Worm (Caenorhabditis elegans) whole organism, L3 larva: ENCODE results near the gene clec-54.
A peak's percentile ranks its signal among the peaks of the same experiment; 100 is the strongest.

Experiments used
- aly-2 ChIP-seq: fragments of 150-350 bp; optimal IDR thresholded peaks from 2 replicates; lab custom pipeline; 2014; ENCODE audit warnings: missing biosample characterization, missing genetic modification characterization
- ama-1 ChIP-seq: fragments of 150-350 bp; optimal IDR thresholded peaks from 2 replicates; lab custom pipeline; 2018
- ceh-16 ChIP-seq: sonication (generic microtip); optimal IDR thresholded peaks from 2 replicates; lab custom pipeline; 2017; ENCODE audit warnings: missing biosample characterization, missing genetic modification characterization
- ceh-9 ChIP-seq: sonication (generic microtip); optimal IDR thresholded peaks from 2 replicates; lab custom pipeline; 2018; ENCODE audit warnings: missing biosample characterization, missing genetic modification characterization
- daf-12 ChIP-seq: fragments of 150-350 bp; optimal IDR thresholded peaks from 2 replicates; lab custom pipeline; 2014; ENCODE audit warnings: missing biosample characterization, missing genetic modification reagents, missing genetic modification characterization
- egl-27 ChIP-seq: sonication (generic microtip); optimal IDR thresholded peaks from 4 replicates; lab custom pipeline; 2017; ENCODE audit warnings: missing biosample characterization, missing genetic modification reagents, missing genetic modification characterization
- egl-5 ChIP-seq: fragments of 150-350 bp; optimal IDR thresholded peaks from 2 replicates; lab custom pipeline; 2017; ENCODE audit warnings: missing biosample characterization, missing genetic modification reagents, missing genetic modification characterization, inconsistent platforms
- elt-2 ChIP-seq: sonication (generic microtip); optimal IDR thresholded peaks from 2 replicates; lab custom pipeline; 2016; ENCODE audit warnings: missing genetic modification reagents, mild to moderate bottlenecking, missing genetic modification characterization, missing compliant biosample characterization
- fkh-10 ChIP-seq: sonication (generic microtip); optimal IDR thresholded peaks from 2 replicates; lab custom pipeline; 2017; ENCODE audit warnings: missing biosample characterization, missing genetic modification reagents, missing genetic modification characterization
- fkh-2 ChIP-seq: fragments of 150-350 bp; optimal IDR thresholded peaks from 2 replicates; lab custom pipeline; 2014; ENCODE audit warnings: missing biosample characterization, missing genetic modification reagents, missing genetic modification characterization
- hmg-11 ChIP-seq: sonication (generic microtip); optimal IDR thresholded peaks from 2 replicates; lab custom pipeline; 2016; ENCODE audit warnings: missing genetic modification characterization, missing compliant biosample characterization
- jun-1 ChIP-seq: fragments of 150-350 bp; optimal IDR thresholded peaks from 2 replicates; lab custom pipeline; 2014; ENCODE audit warnings: missing biosample characterization, missing genetic modification reagents, missing genetic modification characterization
- lin-15B ChIP-seq: fragments of 150-350 bp; optimal IDR thresholded peaks from 2 replicates; lab custom pipeline; 2014; ENCODE audit warnings: missing biosample characterization, missing genetic modification characterization
- lin-39 ChIP-seq: fragments of 150-350 bp; optimal IDR thresholded peaks from 2 replicates; lab custom pipeline; 2018; ENCODE audit warnings: missing biosample characterization, missing genetic modification reagents, missing genetic modification characterization
- lsy-12 ChIP-seq: sonication (generic microtip); optimal IDR thresholded peaks from 2 replicates; lab custom pipeline; 2016; ENCODE audit warnings: mild to moderate bottlenecking, missing genetic modification characterization, missing compliant biosample characterization
- mdl-1 ChIP-seq: fragments of 150-350 bp; optimal IDR thresholded peaks from 2 replicates; lab custom pipeline; 2014; ENCODE audit warnings: missing biosample characterization, missing genetic modification characterization
- nfya-1 ChIP-seq: sonication (generic microtip); optimal IDR thresholded peaks from 2 replicates; lab custom pipeline; 2017; ENCODE audit warnings: missing genetic modification characterization, mild to moderate bottlenecking, missing compliant biosample characterization, antibody characterized with exemption, moderate library complexity; ENCODE audit not compliant: insufficient read depth
- nhr-12 ChIP-seq: fragments of 150-350 bp; optimal IDR thresholded peaks from 2 replicates; lab custom pipeline; 2014; ENCODE audit warnings: missing biosample characterization, missing genetic modification characterization
- nhr-23 ChIP-seq: fragments of 150-350 bp; optimal IDR thresholded peaks from 2 replicates; lab custom pipeline; 2014; ENCODE audit warnings: missing biosample characterization, missing genetic modification reagents, missing genetic modification characterization
- nhr-237 ChIP-seq: fragments of 150-350 bp; optimal IDR thresholded peaks from 2 replicates; lab custom pipeline; 2014; ENCODE audit warnings: missing biosample characterization, missing genetic modification characterization
- nhr-25 ChIP-seq: sonication (generic microtip); optimal IDR thresholded peaks from 2 replicates; lab custom pipeline; 2017; ENCODE audit warnings: missing biosample characterization, missing genetic modification characterization
- nhr-43 ChIP-seq: sonication (generic microtip); optimal IDR thresholded peaks from 2 replicates; lab custom pipeline; 2016; ENCODE audit warnings: mild to moderate bottlenecking, missing genetic modification characterization, missing compliant biosample characterization; ENCODE audit not compliant: poor library complexity, severe bottlenecking
- nhr-76 ChIP-seq: fragments of 150-350 bp; sonication (generic microtip); optimal IDR thresholded peaks from 5 replicates; lab custom pipeline; 2014; ENCODE audit warnings: missing biosample characterization, missing genetic modification characterization
- nhr-77 ChIP-seq: fragments of 150-350 bp; optimal IDR thresholded peaks from 2 replicates; lab custom pipeline; 2014; ENCODE audit warnings: missing biosample characterization, missing genetic modification characterization
- pha-4 ChIP-seq: fragments of 150-350 bp; optimal IDR thresholded peaks from 2 replicates; lab custom pipeline; 2014; ENCODE audit warnings: missing biosample characterization, missing genetic modification reagents, missing genetic modification characterization
- pqm-1 ChIP-seq: fragments of 150-350 bp; optimal IDR thresholded peaks from 2 replicates; lab custom pipeline; 2017; ENCODE audit warnings: missing biosample characterization, missing genetic modification characterization, inconsistent platforms
- sea-2 ChIP-seq: fragments of 150-350 bp; sonication (generic microtip); optimal IDR thresholded peaks from 4 replicates; lab custom pipeline; 2014; ENCODE audit warnings: missing biosample characterization, missing genetic modification reagents, missing genetic modification characterization
- skn-1 ChIP-seq: fragments of 150-350 bp; optimal IDR thresholded peaks from 2 replicates; lab custom pipeline; 2014; ENCODE audit warnings: missing biosample characterization, missing genetic modification characterization
- snpc-4 ChIP-seq: fragments of 150-350 bp; optimal IDR thresholded peaks from 2 replicates; lab custom pipeline; 2014; ENCODE audit warnings: missing biosample characterization, missing genetic modification characterization
- tbx-2 ChIP-seq: sonication (generic microtip); optimal IDR thresholded peaks from 2 replicates; lab custom pipeline; 2016; ENCODE audit warnings: mild to moderate bottlenecking, missing genetic modification characterization, missing compliant biosample characterization
- unc-39 ChIP-seq: sonication (generic microtip); optimal IDR thresholded peaks from 4 replicates; lab custom pipeline; 2017; ENCODE audit warnings: missing biosample characterization, missing genetic modification characterization
- unc-62 ChIP-seq: fragments of 150-350 bp; sonication (generic microtip); optimal IDR thresholded peaks from 4 replicates; lab custom pipeline; 2014; ENCODE audit warnings: missing biosample characterization, missing genetic modification reagents, missing genetic modification characterization
- zag-1 ChIP-seq: fragments of 150-350 bp; optimal IDR thresholded peaks from 2 replicates; lab custom pipeline; 2014; ENCODE audit warnings: missing biosample characterization, missing genetic modification characterization

Gene clec-54

DNA sequence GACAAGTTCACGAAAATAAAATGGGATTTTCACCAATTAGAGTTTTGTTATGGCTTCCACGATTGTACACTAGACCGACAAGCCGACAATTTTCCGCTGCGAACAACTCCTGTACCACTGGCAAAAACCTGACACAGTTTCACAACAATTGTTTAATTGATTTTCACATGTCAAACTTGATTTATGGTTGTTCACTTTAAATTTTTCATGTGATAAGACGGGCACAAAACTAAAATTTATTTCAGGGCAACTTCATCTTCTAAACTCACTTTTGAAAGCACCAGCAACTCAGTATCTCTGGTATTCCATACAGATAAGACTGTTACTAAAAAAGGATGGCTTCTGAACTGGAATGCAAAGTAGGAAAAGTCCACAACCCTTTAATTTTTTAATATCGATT, 4.7 kb downstream of the clec-54 start, which contains the start of gene R02D5.7:
Gene R02D5.7 (minus strand): TSS at position 101 of the 400 bp plus-strand sequence.
- TF ChIP-seq ceh-16 (tag; lab: Kevin White, UChicago) (no peak), unc-39 (tag; lab: Kevin White, UChicago) (no peak), elt-2 (tag; lab: Kevin White, UChicago) (peak; percentile 8)

DNA sequence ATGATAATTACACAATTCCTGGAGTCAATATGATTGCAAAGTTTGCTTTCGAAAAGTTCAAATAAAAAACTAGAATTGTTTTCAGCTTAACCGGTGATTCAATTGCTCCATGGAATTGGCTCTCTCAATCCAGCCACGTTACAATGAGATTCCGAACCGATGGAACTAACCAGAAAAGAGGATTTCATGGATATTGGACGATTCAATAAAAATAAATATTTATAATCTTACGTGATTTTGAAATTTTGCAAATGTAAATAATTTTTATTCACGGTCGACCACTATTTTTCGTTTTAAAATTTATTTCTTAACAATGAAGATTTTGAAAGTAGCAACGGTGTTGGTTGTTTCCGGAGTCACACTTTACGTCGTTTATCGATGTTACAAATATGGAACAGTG, 5.3 kb downstream of the clec-54 start, which contains the start of gene R02D5.10:
Gene R02D5.10 (plus strand): TSS at position 301 of the 400 bp plus-strand sequence.
- no peak for TF ChIP-seq lin-15B (tag; lab: Kevin White, UChicago)
- no peak for TF ChIP-seq unc-62
- no peak for TF ChIP-seq hmg-11 (tag; lab: Kevin White, UChicago)
- no peak for TF ChIP-seq egl-27 (tag; lab: Kevin White, UChicago)
- TF ChIP-seq fkh-10 (GFP tag; lab: Kevin White, UChicago): no peak
- no peak for TF ChIP-seq nhr-25
- TF ChIP-seq ceh-16 (tag; lab: Kevin White, UChicago): no peak
- TF ChIP-seq aly-2 (tag; lab: Kevin White, UChicago): no peak
- no peak for TF ChIP-seq zag-1 (tag; lab: Kevin White, UChicago)
- no peak for TF ChIP-seq tbx-2

DNA sequence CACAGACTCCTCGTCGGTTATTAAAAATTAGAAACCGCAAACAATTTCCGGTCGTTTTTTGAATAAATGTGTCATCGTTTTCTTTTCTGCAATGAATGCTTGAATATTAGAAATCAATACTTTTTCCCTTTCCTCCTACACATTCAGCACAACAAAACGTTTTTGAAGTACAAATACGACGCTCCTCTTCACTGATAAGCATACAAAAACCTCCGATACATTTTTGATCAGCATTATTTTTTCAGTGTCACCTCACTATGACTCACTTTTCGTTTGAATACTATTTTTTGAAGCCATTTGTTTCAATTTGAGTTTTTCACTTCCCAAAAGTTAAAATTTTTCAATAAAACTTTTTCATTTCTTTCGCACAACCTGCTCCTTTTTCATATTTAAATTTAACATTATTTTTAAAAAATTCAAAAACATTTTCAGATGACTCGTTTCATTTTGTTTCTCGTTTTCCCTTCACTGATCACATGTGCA, 6.1 kb downstream of the clec-54 start, which contains the start of gene R02D5.3:
Gene R02D5.3 (plus strand): TSS at position 433 of the 483 bp plus-strand sequence.
- TF ChIP-seq skn-1 (tag; lab: Kevin White, UChicago) (no peak), ceh-9 (no peak), pqm-1 (peak; percentile 64), hmg-11 (tag; lab: Kevin White, UChicago) (no peak), zag-1 (tag; lab: Kevin White, UChicago) (no peak), fkh-10 (GFP tag; lab: Kevin White, UChicago) (no peak), nfya-1 (no peak), fkh-2 (tag; lab: Kevin White, UChicago) (no peak), egl-5 (tag; lab: Kevin White, UChicago) (no peak), jun-1 (tag; lab: Kevin White, UChicago) (no peak), lin-39 (tag; lab: Kevin White, UChicago) (no peak), sea-2 (GFP tag; lab: Kevin White, UChicago) (no peak), elt-2 (tag; lab: Kevin White, UChicago) (peak; percentile 64), egl-27 (tag; lab: Kevin White, UChicago) (no peak), unc-62 (no peak), daf-12 (no peak), lin-15B (tag; lab: Kevin White, UChicago) (no peak), pha-4 (tag; lab: Kevin White, UChicago) (peak; percentile 36), ama-1 (no peak), nhr-12 (no peak)

DNA sequence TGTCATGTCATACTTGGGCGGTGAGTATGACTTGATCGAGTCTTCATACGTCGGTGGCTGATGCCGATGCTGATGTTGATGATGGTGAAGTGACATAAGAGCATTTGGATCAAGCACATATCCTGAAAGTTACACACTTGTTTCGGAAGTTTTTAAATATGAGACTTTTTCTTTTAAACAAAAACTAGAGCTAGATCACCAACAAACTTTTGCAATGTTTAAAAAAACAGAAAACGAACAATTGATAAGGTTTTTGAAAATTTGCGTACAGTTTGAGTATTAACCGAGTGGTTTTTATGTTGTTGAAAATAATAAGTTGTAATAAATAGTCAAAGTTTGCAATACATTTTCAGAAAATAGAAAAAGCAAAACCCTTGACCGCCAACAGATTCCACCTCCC, 7.9 kb downstream of the clec-54 start, which contains the start of gene R02D5.4:
Gene R02D5.4 (minus strand): TSS at position 101 of the 400 bp plus-strand sequence.
- TF ChIP-seq nhr-76 (tag; lab: Kevin White, UChicago): no peak
- no peak for TF ChIP-seq pha-4 (tag; lab: Kevin White, UChicago)
- no peak for TF ChIP-seq sea-2 (GFP tag; lab: Kevin White, UChicago)
- no peak for TF ChIP-seq jun-1 (tag; lab: Kevin White, UChicago)
- TF ChIP-seq lin-15B (tag; lab: Kevin White, UChicago): no peak
- no peak for TF ChIP-seq tbx-2
- no peak for TF ChIP-seq aly-2 (tag; lab: Kevin White, UChicago)
- TF ChIP-seq daf-12: no peak
- TF ChIP-seq ceh-9: no peak

DNA sequence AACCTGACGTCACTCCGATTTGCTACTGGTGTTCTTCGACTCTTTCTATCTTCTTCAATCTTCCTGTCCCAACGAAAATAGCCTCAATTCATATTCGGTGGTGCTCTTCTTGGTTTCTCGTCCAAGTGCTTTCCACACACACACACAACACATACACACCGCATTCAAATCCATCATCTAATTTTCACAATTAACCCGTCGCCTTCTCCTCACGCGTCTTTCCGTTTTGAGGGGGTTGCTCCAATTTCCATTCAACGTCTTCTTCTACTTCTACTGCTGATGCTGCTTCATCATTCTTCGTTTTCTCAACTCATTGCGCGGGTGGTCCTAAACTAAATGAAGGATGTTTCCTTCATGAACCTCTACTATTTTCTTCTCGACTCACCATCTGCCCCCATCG, 14.4 kb downstream of the clec-54 start:
- TF ChIP-seq tbx-2 (no peak), elt-2 (tag; lab: Kevin White, UChicago) (no peak), skn-1 (tag; lab: Kevin White, UChicago) (no peak), unc-62 (no peak), nhr-77 (tag; lab: Kevin White, UChicago) (no peak), nhr-23 (no peak), nhr-43 (tag; lab: Kevin White, UChicago) (no peak), lsy-12 (tag; lab: Kevin White, UChicago) (no peak), ceh-16 (tag; lab: Kevin White, UChicago) (no peak), mdl-1 (tag; lab: Kevin White, UChicago) (no peak), lin-15B (tag; lab: Kevin White, UChicago) (no peak), snpc-4 (no peak), nhr-237 (tag; lab: Kevin White, UChicago) (no peak)
